Fruit fly (Drosophila melanogaster) whole organism, adult: ENCODE data around the gene EndoA.

Source experiments
- CG11617 ChIP-seq: fragments of 200-800 bp; sonication (Bioruptor generic); optimal IDR thresholded peaks from 2 replicates; lab custom pipeline; 2017; ENCODE audit warnings: mild to moderate bottlenecking, missing biosample characterization, missing genetic modification reagents, missing genetic modification characterization
- CG12768 ChIP-seq: fragments of 200-800 bp; sonication (Bioruptor generic); optimal IDR thresholded peaks from 2 replicates; lab custom pipeline; 2017; ENCODE audit warnings: missing biosample characterization, missing genetic modification characterization, mild to moderate bottlenecking, moderate library complexity, missing genetic modification reagents
- CG14711 ChIP-seq: fragments of 200-800 bp; sonication (Bioruptor generic); optimal IDR thresholded peaks from 2 replicates; lab custom pipeline; 2018; ENCODE audit warnings: missing biosample characterization, mild to moderate bottlenecking, missing genetic modification characterization, moderate library complexity
- CG1620 ChIP-seq: fragments of 200-800 bp; sonication (Bioruptor generic); optimal IDR thresholded peaks from 2 replicates; lab custom pipeline; 2016; ENCODE audit warnings: missing biosample characterization, missing genetic modification characterization
- CG33017 ChIP-seq: fragments of 200-800 bp; sonication (Bioruptor generic); optimal IDR thresholded peaks from 2 replicates; lab custom pipeline; 2018; ENCODE audit warnings: missing biosample characterization, mild to moderate bottlenecking, missing genetic modification characterization, moderate library complexity
- CG5204 ChIP-seq: fragments of 200-800 bp; sonication (Bioruptor generic); optimal IDR thresholded peaks from 2 replicates; lab custom pipeline; 2016; ENCODE audit warnings: missing biosample characterization, missing genetic modification characterization
- CG7045 ChIP-seq: fragments of 200-800 bp; sonication (Bioruptor generic); optimal IDR thresholded peaks from 2 replicates; lab custom pipeline; 2017; ENCODE audit warnings: missing biosample characterization, mild to moderate bottlenecking, missing genetic modification characterization
- CG7101 ChIP-seq: fragments of 200-800 bp; sonication (Bioruptor generic); optimal IDR thresholded peaks from 2 replicates; lab custom pipeline; 2018; ENCODE audit warnings: missing biosample characterization, mild to moderate bottlenecking, missing genetic modification characterization, moderate library complexity
- Clk ChIP-seq: fragments of 200-800 bp; sonication (Bioruptor generic); optimal IDR thresholded peaks from 2 replicates; lab custom pipeline; 2017; ENCODE audit warnings: missing biosample characterization, missing genetic modification characterization
- Crg-1 ChIP-seq: fragments of 200-800 bp; sonication (Bioruptor generic); optimal IDR thresholded peaks from 2 replicates; lab custom pipeline; 2016; ENCODE audit warnings: missing biosample characterization, missing genetic modification characterization
- Hr96 ChIP-seq: fragments of 200-800 bp; sonication (Bioruptor generic); optimal IDR thresholded peaks from 2 replicates; lab custom pipeline; 2016; ENCODE audit warnings: missing biosample characterization, missing genetic modification characterization
- Mnt ChIP-seq: fragments of 200-800 bp; sonication (Bioruptor generic); optimal IDR thresholded peaks from 2 replicates; lab custom pipeline; 2016; ENCODE audit warnings: missing biosample characterization, mild to moderate bottlenecking, missing genetic modification characterization
- bab1 ChIP-seq: fragments of 200-800 bp; sonication (Bioruptor generic); optimal IDR thresholded peaks from 3 replicates; lab custom pipeline; 2019; ENCODE audit warnings: missing biosample characterization, mild to moderate bottlenecking, missing genetic modification characterization, moderate library complexity
- cic ChIP-seq: fragments of 200-800 bp; sonication (Bioruptor generic); optimal IDR thresholded peaks from 2 replicates; lab custom pipeline; 2017; ENCODE audit warnings: missing biosample characterization, mild to moderate bottlenecking, missing genetic modification characterization, moderate library complexity
- cnc ChIP-seq, 2 experiments: fragments of >200 bp; optimal IDR thresholded peaks; 2 replicates each; lab custom pipeline; 2017
- kay ChIP-seq: fragments of 200-800 bp; sonication (Bioruptor generic); peaks from one replicate; lab custom pipeline; 2016; ENCODE audit warnings: missing biosample characterization, missing genetic modification characterization, borderline replicate concordance
- ovo ChIP-seq: fragments of 200-800 bp; sonication (Bioruptor generic); optimal IDR thresholded peaks from 2 replicates; lab custom pipeline; 2016; ENCODE audit warnings: missing biosample characterization, missing genetic modification characterization
- pad ChIP-seq: fragments of 200-800 bp; sonication (Bioruptor generic); optimal IDR thresholded peaks from 3 replicates; lab custom pipeline; 2017; ENCODE audit warnings: missing biosample characterization, missing genetic modification characterization, mild to moderate bottlenecking, moderate library complexity, missing genetic modification reagents
- tj ChIP-seq: fragments of 200-800 bp; sonication (Bioruptor generic); optimal IDR thresholded peaks from 3 replicates; lab custom pipeline; 2017; ENCODE audit warnings: missing biosample characterization, mild to moderate bottlenecking, missing genetic modification characterization, moderate library complexity
- toe ChIP-seq: fragments of 200-800 bp; sonication (Bioruptor generic); optimal IDR thresholded peaks from 2 replicates; lab custom pipeline; 2016; ENCODE audit warnings: missing biosample characterization, missing genetic modification characterization

The EndoA gene

dm6 chr3R:18902858-18903257 lies 3.6 kb upstream of the EndoA start, which contains the start of gene CG34284:
TSS of gene CG34284 (minus strand) at chr3R:18902933.
- TF ChIP-seq CG33017 (tag; lab: Kevin White, UChicago) (peak; percentile 52), cnc (optimal IDR thresholded peaks at IDR 0.05; lab: Kevin White, UChicago) (no peak), kay (no peak), pad (GFP tag; lab: Kevin White, UChicago) (no peak)

DNA sequence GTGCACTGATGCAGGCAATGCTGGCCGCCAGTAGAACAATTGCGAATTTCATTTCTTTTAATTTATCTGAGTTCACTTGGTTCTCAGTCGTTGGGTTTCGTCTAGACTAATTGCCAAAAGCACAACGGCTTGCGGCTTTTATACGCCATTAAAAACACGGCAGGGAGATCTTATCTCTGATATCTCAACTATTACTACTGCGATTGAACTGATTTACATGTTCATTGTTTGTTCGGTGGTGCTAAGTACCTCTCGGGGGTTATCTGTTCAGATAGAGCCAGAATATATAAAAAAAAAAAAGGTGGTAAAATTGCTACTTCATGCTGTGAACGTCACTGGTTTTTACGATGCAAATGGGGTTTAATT lies 871 bp upstream of the EndoA start, which contains the start of gene CG14292:
Gene CG14292, minus strand, starts transcription at position 101 of the 366 bp plus-strand sequence.
- TF ChIP-seq CG7101 (tag; lab: Kevin White, UChicago): no peak
- TF ChIP-seq CG5204 (GFP tag; lab: Kevin White, UChicago): no peak
- TF ChIP-seq kay: no peak

DNA sequence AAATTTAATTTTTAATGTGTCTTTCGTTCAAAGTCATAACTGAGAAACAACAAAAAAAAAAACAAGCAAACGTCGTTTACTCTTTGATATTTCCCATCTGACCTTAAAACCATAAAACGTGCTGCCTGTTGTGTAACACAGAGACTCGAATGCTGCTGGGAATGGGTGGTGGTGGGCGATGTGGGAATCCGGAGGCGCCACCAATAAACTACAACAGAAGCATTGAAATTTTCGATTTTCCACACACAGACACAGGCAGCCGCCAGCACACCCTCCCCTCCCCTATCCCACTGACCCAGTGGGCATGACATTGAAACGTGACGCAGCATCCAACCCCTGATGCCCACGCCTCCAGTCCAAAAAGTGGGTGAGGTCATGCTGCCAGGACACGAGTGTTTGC lies 3.9 kb downstream of the EndoA start:
- peak; percentile 63 for TF ChIP-seq kay
- no peak for TF ChIP-seq CG12768 (GFP tag; lab: Kevin White, UChicago)

DNA sequence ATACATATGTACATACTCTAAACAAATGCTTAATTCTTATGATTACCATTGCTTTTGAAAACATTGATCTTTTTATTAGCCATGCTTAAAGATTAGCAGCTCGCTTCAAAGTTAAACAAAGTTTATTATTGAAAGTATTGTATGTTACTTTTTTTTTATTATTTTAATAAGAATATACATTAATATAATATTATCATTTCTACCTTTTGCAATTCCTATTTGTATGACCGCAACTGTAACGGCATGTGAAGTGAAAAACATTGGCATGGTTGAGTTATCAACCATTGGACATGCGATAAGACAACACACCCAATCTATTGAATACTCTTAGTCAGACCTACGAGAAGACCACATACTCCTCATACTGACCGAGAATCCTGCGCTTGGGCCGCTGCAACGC lies 4.5 kb downstream of the EndoA start:
- TF ChIP-seq kay (no peak), CG7101 (tag; lab: Kevin White, UChicago) (peak; percentile 12), ovo (no peak)

- no peak for TF ChIP-seq CG7101 (tag; lab: Kevin White, UChicago)
- no peak for TF ChIP-seq Crg-1
- TF ChIP-seq Hr96: no peak
- TF ChIP-seq Mnt: no peak
- TF ChIP-seq tj (GFP tag; lab: Kevin White, UChicago): no peak
- no peak for TF ChIP-seq CG33017 (tag; lab: Kevin White, UChicago)
- no peak for TF ChIP-seq toe
- TF ChIP-seq Clk (GFP tag; lab: Kevin White, UChicago): no peak
- no peak for TF ChIP-seq CG14711 (tag; lab: Kevin White, UChicago)
- TF ChIP-seq CG12768 (GFP tag; lab: Kevin White, UChicago): no peak
Measured at dm6 chr3R:18912782-18913331, 6.4 kb downstream of the EndoA start, which contains the start of gene Sgsh. TSS of gene Sgsh (minus strand) at chr3R:18912922.

DNA sequence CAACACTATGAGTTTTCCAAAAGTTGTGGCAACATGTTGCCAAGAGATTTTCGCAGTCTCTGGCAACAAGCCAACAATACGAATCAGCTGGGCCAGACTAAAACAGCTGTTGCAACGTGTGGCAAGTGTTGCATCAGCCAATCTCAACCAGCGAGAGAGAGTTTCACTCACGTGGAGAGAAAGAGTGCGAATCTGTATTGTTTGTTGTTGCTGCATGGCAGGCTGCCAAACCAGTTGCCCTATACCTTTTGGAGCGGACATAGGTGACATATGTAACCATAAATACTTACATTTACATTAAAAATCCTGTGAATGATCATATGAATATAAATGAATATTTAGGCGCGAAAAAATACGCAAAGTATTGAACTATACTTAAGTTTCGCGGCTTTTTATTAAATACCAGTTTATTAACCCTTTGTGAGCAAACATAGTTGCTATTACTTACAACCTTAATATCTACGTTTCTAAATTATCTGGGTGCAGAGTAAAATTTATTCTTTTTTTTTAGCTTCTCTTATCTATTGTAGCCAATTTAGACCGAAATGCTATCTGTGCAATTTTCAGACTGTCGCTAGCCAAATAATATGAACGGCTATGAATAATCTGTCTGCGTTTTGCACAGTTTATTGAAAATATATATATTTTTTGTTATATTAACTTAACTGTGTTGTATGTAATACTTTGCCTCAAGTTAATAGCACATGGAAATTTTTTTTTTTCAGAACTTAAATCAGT lies 7.6 kb downstream of the EndoA start:
- no peak for TF ChIP-seq pad (GFP tag; lab: Kevin White, UChicago)
- TF ChIP-seq CG12768 (GFP tag; lab: Kevin White, UChicago): no peak
- no peak for TF ChIP-seq CG7101 (tag; lab: Kevin White, UChicago)
- no peak for TF ChIP-seq tj (GFP tag; lab: Kevin White, UChicago)
- no peak for TF ChIP-seq CG1620 (GFP tag; lab: Kevin White, UChicago)
- no peak for TF ChIP-seq CG5204 (GFP tag; lab: Kevin White, UChicago)
- no peak for TF ChIP-seq cnc (optimal IDR thresholded peaks at IDR 0.05; lab: Kevin White, UChicago)
- no peak for TF ChIP-seq cic (GFP tag; lab: Kevin White, UChicago)
- no peak for TF ChIP-seq ovo
- TF ChIP-seq toe: peak; percentile 33
- TF ChIP-seq kay: peak; percentile 80
- peak; percentile 13 for TF ChIP-seq CG33017 (tag; lab: Kevin White, UChicago)
- TF ChIP-seq Crg-1: no peak
- TF ChIP-seq bab1 (GFP tag; lab: Kevin White, UChicago): no peak
- TF ChIP-seq CG14711 (tag; lab: Kevin White, UChicago): peak; percentile 4
- TF ChIP-seq CG11617 (GFP tag; lab: Kevin White, UChicago): no peak
- no peak for TF ChIP-seq Clk (GFP tag; lab: Kevin White, UChicago)
- no peak for TF ChIP-seq Hr96
- no peak for TF ChIP-seq Mnt
- TF ChIP-seq CG7045 (GFP tag; lab: Kevin White, UChicago): no peak

DNA sequence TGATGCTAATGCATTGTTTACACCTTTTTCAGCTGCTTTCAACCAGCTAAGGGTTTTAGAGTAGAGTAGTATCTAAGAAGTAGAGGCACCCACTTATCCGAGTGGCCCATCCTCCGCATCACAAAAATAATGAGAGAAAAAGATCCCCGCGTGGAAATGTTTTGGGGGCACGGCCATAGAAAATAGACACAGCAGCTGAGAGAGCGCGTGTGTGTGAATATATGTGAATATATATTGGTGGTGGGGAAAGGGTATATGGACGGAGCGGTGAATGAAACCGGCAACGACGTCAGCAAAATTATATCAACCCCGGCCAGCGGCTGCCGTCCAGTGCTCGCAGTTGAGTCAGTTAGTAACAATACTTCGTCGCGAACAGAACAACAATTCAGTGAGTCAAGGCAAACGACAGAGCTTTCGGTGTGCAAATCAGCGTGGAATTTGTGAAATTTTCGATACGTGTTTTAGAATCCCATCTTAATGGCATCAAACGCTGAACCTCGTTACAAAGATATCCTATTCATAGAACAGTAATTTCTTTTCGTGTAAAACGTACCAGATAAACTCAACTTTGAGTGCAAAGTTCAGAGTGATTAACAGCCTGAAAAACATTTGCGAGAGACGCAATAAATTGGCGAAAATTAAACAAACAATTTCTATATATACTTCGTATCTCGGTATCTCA lies 8.3 kb downstream of the EndoA start, which contains the start of gene Xrp1:
Gene Xrp1, plus strand, starts transcription at position 375 of the 682 bp plus-strand sequence.
- TF ChIP-seq tj (GFP tag; lab: Kevin White, UChicago) (peak; percentile 94), CG12768 (GFP tag; lab: Kevin White, UChicago) (peak; percentile 79), bab1 (GFP tag; lab: Kevin White, UChicago) (peak; percentile 3), toe (no peak), cnc (optimal IDR thresholded peaks at IDR 0.05; lab: Kevin White, UChicago) (no peak), Mnt (peak; percentile 71), kay (peak; percentile 85), pad (GFP tag; lab: Kevin White, UChicago) (peak; percentile 14), CG14711 (tag; lab: Kevin White, UChicago) (no peak), Hr96 (no peak), cic (GFP tag; lab: Kevin White, UChicago) (peak; percentile 68), ovo (peak; percentile 28), CG7101 (tag; lab: Kevin White, UChicago) (peak; percentile 50), CG5204 (GFP tag; lab: Kevin White, UChicago) (no peak), CG11617 (GFP tag; lab: Kevin White, UChicago) (no peak), CG33017 (tag; lab: Kevin White, UChicago) (peak; percentile 65)
